Worm (Caenorhabditis elegans) whole organism, L1 larva: Measurements from ENCODE around the gene ceh-83.

ENCODE experiments used
- C16A3.4 ChIP-seq: fragments of 150-350 bp; optimal IDR thresholded peaks from 2 replicates; lab custom pipeline; 2014; ENCODE audit warnings: missing biosample characterization, missing genetic modification characterization
- C34B4.2 ChIP-seq: sonication (generic microtip); optimal IDR thresholded peaks from 2 replicates; lab custom pipeline; 2017; ENCODE audit warnings: mild to moderate bottlenecking, missing genetic modification characterization, missing compliant biosample characterization
- aly-2 ChIP-seq: fragments of 150-350 bp; optimal IDR thresholded peaks from 2 replicates; lab custom pipeline; 2014; ENCODE audit warnings: missing biosample characterization, missing genetic modification characterization
- ceh-63 ChIP-seq: fragments of 200-800 bp; sonication (Bioruptor generic); optimal IDR thresholded peaks from 2 replicates; lab custom pipeline; 2018; ENCODE audit warnings: mild to moderate bottlenecking, missing genetic modification characterization, missing compliant biosample characterization
- ceh-90 ChIP-seq: sonication (generic microtip); optimal IDR thresholded peaks from 2 replicates; lab custom pipeline; 2016; ENCODE audit warnings: missing genetic modification characterization, missing compliant biosample characterization
- dpl-1 ChIP-seq, 3 experiments: fragments of 150-350 bp in 2 of 3; sonication (generic microtip) in 1 of 3; optimal IDR thresholded peaks; 2 replicates each; lab custom pipeline; 2014 to 2017; ENCODE audit warnings: missing biosample characterization in 3 of 3, missing genetic modification characterization in 3 of 3, missing genetic modification reagents in 3 of 3
- efl-1 ChIP-seq, 4 experiments: fragments of 150-350 bp; optimal IDR thresholded peaks in 3 of 4; peaks in 1 of 4; 1 replicate in 1 of 4; 2 replicates in 3 of 4; lab custom pipeline; 2014; ENCODE audit warnings: missing biosample characterization in 2 of 4, missing genetic modification characterization in 2 of 4, missing genetic modification reagents in 2 of 4
- egl-27 ChIP-seq, 2 experiments: fragments of 150-350 bp in 1 of 2; sonication (generic microtip); optimal IDR thresholded peaks; 3 replicates each; lab custom pipeline; 2017 to 2018; ENCODE audit warnings: missing biosample characterization in 2 of 2, missing genetic modification characterization in 2 of 2, missing genetic modification reagents in 2 of 2
- fkh-8 ChIP-seq: sonication (generic microtip); optimal IDR thresholded peaks from 2 replicates; lab custom pipeline; 2016; ENCODE audit warnings: mild to moderate bottlenecking, missing genetic modification characterization, missing compliant biosample characterization
- fos-1 ChIP-seq: fragments of 150-350 bp; optimal IDR thresholded peaks from 2 replicates; lab custom pipeline; 2014; ENCODE audit warnings: missing biosample characterization, missing genetic modification characterization
- grh-1 ChIP-seq: fragments of 200-800 bp; sonication (Bioruptor generic); IDR thresholded peaks from 2 replicates; pipeline ENCODE4 v1.3.6; 2022; ENCODE audit warnings: missing genetic modification reagents, missing genetic modification characterization, missing compliant biosample characterization
- hpl-2 ChIP-seq: fragments of 150-350 bp; optimal IDR thresholded peaks from 2 replicates; lab custom pipeline; 2014; ENCODE audit warnings: missing biosample characterization, missing genetic modification reagents, missing genetic modification characterization
- irx-1 ChIP-seq: sonication (generic microtip); optimal IDR thresholded peaks from 2 replicates; lab custom pipeline; 2016; ENCODE audit warnings: missing genetic modification characterization, missing compliant biosample characterization
- isw-1 ChIP-seq: fragments of 200-800 bp; sonication (Bioruptor generic); IDR thresholded peaks from 2 replicates; pipeline ENCODE4 v1.3.6; 2022; ENCODE audit warnings: missing genetic modification characterization, missing compliant biosample characterization
- lin-13 ChIP-seq: fragments of 150-350 bp; optimal IDR thresholded peaks from 2 replicates; lab custom pipeline; 2014; ENCODE audit warnings: missing biosample characterization, missing genetic modification reagents, missing genetic modification characterization
- lin-35 ChIP-seq, 2 experiments: fragments of 150-350 bp; optimal IDR thresholded peaks; 2 replicates each; lab custom pipeline; 2014; ENCODE audit warnings: missing biosample characterization in 2 of 2, missing genetic modification characterization in 2 of 2, missing genetic modification reagents in 2 of 2
- lir-3 ChIP-seq: sonication (generic microtip); optimal IDR thresholded peaks from 2 replicates; lab custom pipeline; 2016; ENCODE audit warnings: mild to moderate bottlenecking, missing genetic modification characterization, moderate library complexity, missing compliant biosample characterization; ENCODE audit not compliant: poor library complexity
- mab-9 ChIP-seq: fragments of 200-800 bp; sonication (Bioruptor generic); IDR thresholded peaks from 2 replicates; pipeline ENCODE4 v1.3.6; 2022; ENCODE audit warnings: missing genetic modification reagents, missing genetic modification characterization, missing compliant biosample characterization
- mef-2 ChIP-seq: fragments of 150-350 bp; optimal IDR thresholded peaks from 2 replicates; lab custom pipeline; 2014; ENCODE audit warnings: missing biosample characterization, missing genetic modification characterization
- mep-1 ChIP-seq: fragments of 150-350 bp; optimal IDR thresholded peaks from 2 replicates; lab custom pipeline; 2014; ENCODE audit warnings: missing biosample characterization, missing genetic modification characterization
- nhr-20 ChIP-seq: sonication (generic microtip); optimal IDR thresholded peaks from 2 replicates; lab custom pipeline; 2016; ENCODE audit warnings: mild to moderate bottlenecking, missing genetic modification characterization, missing compliant biosample characterization
- nhr-77 ChIP-seq: fragments of 150-350 bp; optimal IDR thresholded peaks from 2 replicates; lab custom pipeline; 2014; ENCODE audit warnings: missing biosample characterization, missing genetic modification characterization
- nhr-90 ChIP-seq: sonication (generic microtip); optimal IDR thresholded peaks from 2 replicates; lab custom pipeline; 2016; ENCODE audit warnings: mild to moderate bottlenecking, missing genetic modification characterization, missing compliant biosample characterization; ENCODE audit not compliant: poor library complexity
- pag-3 ChIP-seq: sonication (generic microtip); optimal IDR thresholded peaks from 2 replicates; lab custom pipeline; 2017; ENCODE audit warnings: missing genetic modification characterization, mild to moderate bottlenecking, missing compliant biosample characterization, antibody characterized with exemption, borderline replicate concordance; ENCODE audit not compliant: insufficient read depth
- rnt-1 ChIP-seq: sonication (generic microtip); optimal IDR thresholded peaks from 2 replicates; lab custom pipeline; 2016; ENCODE audit warnings: mild to moderate bottlenecking, missing genetic modification characterization, moderate library complexity, missing compliant biosample characterization
- skn-1 ChIP-seq: fragments of 150-350 bp; optimal IDR thresholded peaks from 2 replicates; lab custom pipeline; 2014; ENCODE audit warnings: missing biosample characterization, missing genetic modification characterization
- snu-23 ChIP-seq: sonication (generic microtip); optimal IDR thresholded peaks from 2 replicates; lab custom pipeline; 2016; ENCODE audit warnings: missing genetic modification characterization, missing compliant biosample characterization
- sup-37 ChIP-seq: fragments of 200-800 bp; sonication (Bioruptor generic); optimal IDR thresholded peaks from 2 replicates; lab custom pipeline; 2018; ENCODE audit warnings: mild to moderate bottlenecking, missing genetic modification characterization, missing compliant biosample characterization
- unc-130 ChIP-seq: fragments of 150-350 bp; optimal IDR thresholded peaks from 2 replicates; lab custom pipeline; 2017; ENCODE audit warnings: missing biosample characterization, missing genetic modification characterization, inconsistent platforms
- unc-62 ChIP-seq: fragments of 150-350 bp; optimal IDR thresholded peaks from 2 replicates; lab custom pipeline; 2014; ENCODE audit warnings: missing biosample characterization, missing genetic modification reagents, missing genetic modification characterization
- xbp-1 ChIP-seq: sonication (generic microtip); optimal IDR thresholded peaks from 2 replicates; lab custom pipeline; 2016; ENCODE audit warnings: missing genetic modification characterization, missing compliant biosample characterization
- ztf-4 ChIP-seq: fragments of 150-350 bp; optimal IDR thresholded peaks from 2 replicates; lab custom pipeline; 2014; ENCODE audit warnings: missing biosample characterization, missing genetic modification characterization

The ceh-83 gene

DNA sequence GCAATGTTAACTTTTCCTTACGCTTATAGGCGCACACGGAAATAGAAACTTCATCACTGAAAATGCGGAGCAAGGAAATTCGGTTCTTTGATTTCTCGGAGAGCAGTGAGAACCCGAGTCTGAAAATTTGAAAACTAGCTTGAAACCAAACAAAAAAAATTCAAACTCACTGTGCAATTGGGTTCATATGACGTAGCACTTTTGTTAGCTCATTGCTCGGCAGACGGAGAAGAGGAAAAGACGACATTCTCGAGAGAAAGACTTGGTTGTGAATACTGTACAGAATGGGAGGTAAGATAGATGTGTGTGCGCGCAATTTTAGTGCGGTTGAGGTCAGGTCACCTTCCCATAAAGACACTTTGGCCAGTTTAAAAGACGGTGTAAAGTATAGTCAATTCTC, 14.1 kb upstream of the ceh-83 start, which contains the start of the genes F36H5.13 and F36H5.8:
Gene F36H5.13 (minus strand): TSS at position 101 of the 400 bp plus-strand sequence.
Gene F36H5.8 (minus strand): TSS at position 274 of the 400 bp plus-strand sequence.
- TF ChIP-seq lir-3 (tag; lab: Kevin White, UChicago) (no peak), nhr-20 (tag; lab: Kevin White, UChicago) (no peak), lin-13 (GFP tag; lab: Kevin White, UChicago) (no peak), xbp-1 (tag; lab: Kevin White, UChicago) (no peak), egl-27 (tag; optimal IDR thresholded peaks at IDR 0.05; lab: Kevin White, UChicago) (no peak), unc-62 (GFP tag; lab: Kevin White, UChicago) (no peak), rnt-1 (tag; lab: Kevin White, UChicago) (no peak), isw-1 (GFP tag; lab: Robert Waterston, UW) (no peak), ztf-4 (tag; lab: Kevin White, UChicago) (no peak), mab-9 (GFP tag; lab: Robert Waterston, UW) (no peak), sup-37 (GFP tag; lab: Kevin White, UChicago) (no peak)

DNA sequence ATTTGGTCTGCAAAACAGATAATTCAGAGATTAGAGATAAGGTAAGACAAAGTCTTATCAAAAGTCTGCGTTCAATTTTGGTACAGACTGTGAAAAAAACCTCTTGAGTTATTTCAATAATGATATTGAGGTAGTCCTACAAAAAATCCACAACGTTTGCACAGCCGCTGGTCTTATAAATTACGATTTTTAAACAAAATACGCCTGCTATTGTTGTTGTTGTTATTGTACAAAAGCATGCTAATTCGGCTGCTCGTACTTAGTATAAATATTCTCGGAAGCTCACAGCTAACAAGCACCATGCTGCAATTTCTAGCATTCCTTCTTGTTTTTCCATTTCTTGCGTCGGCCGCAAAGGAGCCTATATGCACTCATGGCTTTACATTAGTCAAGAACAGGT, 7.8 kb upstream of the ceh-83 start, which contains the start of gene clec-19:
Gene clec-19 (plus strand): TSS at position 301 of the 400 bp plus-strand sequence.
- TF ChIP-seq fos-1 (tag; lab: Kevin White, UChicago) = no peak
- no peak for TF ChIP-seq grh-1
- no peak for TF ChIP-seq lir-3 (tag; lab: Kevin White, UChicago)
- TF ChIP-seq C16A3.4 (tag; lab: Kevin White, UChicago) = no peak
- no peak for TF ChIP-seq pag-3 (tag; lab: Kevin White, UChicago)
- TF ChIP-seq ceh-90 (tag; lab: Kevin White, UChicago) = no peak
- TF ChIP-seq sup-37 (GFP tag; lab: Kevin White, UChicago) = no peak
- no peak for TF ChIP-seq unc-62 (GFP tag; lab: Kevin White, UChicago)
- TF ChIP-seq nhr-90 = no peak
- no peak for TF ChIP-seq aly-2 (tag; lab: Kevin White, UChicago)
- TF ChIP-seq egl-27 (tag; optimal IDR thresholded peaks at IDR 0.05; lab: Kevin White, UChicago) = no peak
- no peak for TF ChIP-seq unc-130
- no peak for TF ChIP-seq hpl-2
- TF ChIP-seq ceh-63 = no peak
- no peak for TF ChIP-seq mef-2 (tag; lab: Kevin White, UChicago)
- no peak for TF ChIP-seq xbp-1 (tag; lab: Kevin White, UChicago)

ce11 chrII:1742535-1742934, 6.2 kb upstream of the ceh-83 start, which contains the start of gene F36H5.12:
Gene F36H5.12 (plus strand): TSS chrII:1742835.
- TF ChIP-seq aly-2 (tag; lab: Kevin White, UChicago) (no peak), lin-35 (GFP tag; optimal IDR thresholded peaks at IDR 0.05; lab: Kevin White, UChicago) (no peak), snu-23 (GFP tag; lab: Kevin White, UChicago) (no peak)

ce11 chrII:1741248-1741647, 4.9 kb upstream of the ceh-83 start, which contains the start of gene K07G6.1:
Gene K07G6.1 (plus strand): TSS chrII:1741548.
- TF ChIP-seq efl-1 (optimal IDR thresholded peaks at IDR 0.05; lab: Kevin White, UChicago) = no peak
- peak in 1 of 2 experiments; percentile 26 for TF ChIP-seq efl-1 (GFP tag; optimal IDR thresholded peaks at IDR 0.05 in 1 of 2; lab: Kevin White, UChicago)
- no peak for TF ChIP-seq skn-1 (tag; lab: Kevin White, UChicago)

DNA sequence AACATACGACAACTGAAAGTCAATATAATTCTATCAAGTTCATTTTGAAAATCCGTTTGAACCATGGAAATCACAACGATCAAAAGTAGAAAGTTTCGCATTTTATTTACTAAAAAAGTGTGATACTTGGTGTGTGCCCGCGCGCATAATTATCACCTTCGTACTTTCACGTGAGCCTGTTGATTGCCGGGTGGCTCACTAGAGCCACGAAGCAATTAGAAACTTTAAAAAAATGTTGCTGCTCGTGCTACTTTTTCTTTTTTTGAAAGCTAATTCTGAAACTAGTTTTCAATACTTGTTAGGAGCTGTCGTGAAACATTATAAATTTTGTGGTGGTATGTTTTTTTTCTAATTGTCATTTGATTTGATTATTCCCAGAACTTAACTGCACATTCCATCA, 2.5 kb upstream of the ceh-83 start, which contains the start of the genes irld-9 and irld-33:
Gene irld-9 (minus strand): TSS at position 101 of the 400 bp plus-strand sequence.
Gene irld-33 (plus strand): TSS at position 209 of the 400 bp plus-strand sequence.
- no peak for TF ChIP-seq mep-1 (tag; lab: Kevin White, UChicago)
- TF ChIP-seq lin-35 (GFP tag; optimal IDR thresholded peaks at IDR 0.05; lab: Kevin White, UChicago) = no peak

DNA sequence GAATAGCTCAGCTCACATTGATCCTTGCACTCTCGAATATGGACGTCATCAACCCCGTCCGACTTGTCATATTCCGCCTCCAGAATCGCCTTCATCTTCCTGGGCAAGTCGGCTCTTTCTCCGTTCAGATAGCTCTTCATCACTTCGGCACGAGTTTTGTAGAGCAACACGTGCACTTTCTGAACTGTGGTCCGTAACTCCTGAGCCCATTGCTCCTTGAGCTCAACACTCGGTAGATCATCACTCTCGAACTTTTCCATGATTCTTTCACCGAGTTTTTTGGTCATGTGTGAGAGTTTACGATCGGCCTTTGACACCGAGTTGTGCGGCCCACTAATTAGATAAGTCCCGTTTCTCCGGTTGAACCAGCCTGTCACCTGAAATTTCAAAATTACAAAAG, 1.2 kb downstream of the ceh-83 start:
- TF ChIP-seq xbp-1 (tag; lab: Kevin White, UChicago) (no peak), hpl-2 (no peak), fkh-8 (no peak), nhr-77 (tag; lab: Kevin White, UChicago) (no peak), dpl-1 (GFP tag; optimal IDR thresholded peaks at IDR 0.05; lab: Kevin White, UChicago) (no peak), C34B4.2 (tag; lab: Kevin White, UChicago) (no peak), irx-1 (tag; lab: Kevin White, UChicago) (no peak)
